Fruit fly (Drosophila melanogaster): ENCODE measurements around the gene hng3.

Gene hng3

dm6 chr3L:749199-749538, 6.1 kb downstream of the hng3 start, which contains the start of gene emc (continued):
- no peak for TF ChIP-seq lov (optimal IDR thresholded peaks at IDR 0.05)
- TF ChIP-seq lov (GFP tag; IDR thresholded peaks at IDR 0.05) = no peak
- no peak for TF ChIP-seq Poxn (GFP tag; IDR thresholded peaks at IDR 0.05)
- TF ChIP-seq danr (GFP tag; IDR thresholded peaks at IDR 0.05) = no peak
- peak; percentile 44 for TF ChIP-seq CG3163 (GFP tag; optimal IDR thresholded peaks at IDR 0.05)
- peak; percentile 32 for TF ChIP-seq vfl (GFP tag; optimal IDR thresholded peaks at IDR 0.05)
- peak; percentile 52; the same call in 1 of the 2 replicates for TF ChIP-seq Scr (GFP tag; IDR thresholded peaks at IDR 0.05; ENCODE audit: partially characterized antibody)
- TF ChIP-seq Gug (GFP tag; IDR thresholded peaks at IDR 0.05) = peak; percentile 17; the same call in 1 of the 4 replicates
- TF ChIP-seq z (GFP tag; IDR thresholded peaks at IDR 0.05) = peak; percentile 79
- TF ChIP-seq CG32532 (GFP tag; IDR thresholded peaks at IDR 0.05) = peak; percentile 74
- peak; percentile 33 to 35 for TF ChIP-seq Hr51 (GFP tag; optimal IDR thresholded peaks at IDR 0.05)
- TF ChIP-seq CG11456 (GFP tag; IDR thresholded peaks at IDR 0.05) = peak; percentile 67; the same call in 2 of the 3 replicates
- TF ChIP-seq nom (GFP tag; optimal IDR thresholded peaks at IDR 0.05) = peak; percentile 90
- TF ChIP-seq CG4360 (GFP tag; IDR thresholded peaks at IDR 0.05) = peak; percentile 60; the same call in 1 of the 2 replicates
- TF ChIP-seq CG3847 (GFP tag; IDR thresholded peaks at IDR 0.05) = 0 out of 2 replicates have a peak, but pooled peaks have one; percentile 26
- no peak for TF ChIP-seq CG31388 (GFP tag; optimal IDR thresholded peaks at IDR 0.05)
- TF ChIP-seq knrl (GFP tag; IDR thresholded peaks at IDR 0.05; ENCODE audit: partially characterized antibody) = no peak; the same call in 2 of the 3 replicates
- TF ChIP-seq Dbx (GFP tag; IDR thresholded peaks at IDR 0.05) = peak; percentile 76; the same call in 2 of the 3 replicates
- peak; percentile 37 for TF ChIP-seq CG4328 (GFP tag; optimal IDR thresholded peaks at IDR 0.05)
- no peak for TF ChIP-seq Hr78 (GFP tag; optimal IDR thresholded peaks at IDR 0.05)
- TF ChIP-seq zfh1 (GFP tag; IDR thresholded peaks at IDR 0.05) = peak; percentile 73
- peak; percentile 45 for TF ChIP-seq CG8924 (tag; optimal IDR thresholded peaks at IDR 0.05)
- TF ChIP-seq CG1647 (GFP tag; optimal IDR thresholded peaks at IDR 0.05) = no peak
- TF ChIP-seq CG8944 (GFP tag; optimal IDR thresholded peaks at IDR 0.05) = no peak
- no peak for TF ChIP-seq CG4404 (GFP tag; IDR thresholded peaks at IDR 0.05)
- TF ChIP-seq CG10565 (GFP tag; optimal IDR thresholded peaks at IDR 0.05) = no peak

- TF ChIP-seq Opbp (GFP tag; IDR thresholded peaks at IDR 0.05; ENCODE audit: partially characterized antibody) (0 out of 3 replicates have a peak, but pooled peaks have one; percentile 16), tap (tag; optimal IDR thresholded peaks at IDR 0.05) (peak; percentile 2), Mad (GFP tag; optimal IDR thresholded peaks at IDR 0.05) (no peak), tll (GFP tag; optimal IDR thresholded peaks at IDR 0.05) (peak in 1 of 2 experiments; percentile 6), Tbp (GFP tag; optimal IDR thresholded peaks at IDR 0.05) (peak; percentile 83), pros (GFP tag; optimal IDR thresholded peaks at IDR 0.05) (peak; percentile 31), pita (GFP tag; optimal IDR thresholded peaks at IDR 0.05) (no peak), MTF-1 (GFP tag; optimal IDR thresholded peaks at IDR 0.05; ENCODE audit: borderline replicate concordance) (no peak), jigr1 (GFP tag; IDR thresholded peaks at IDR 0.05) (no peak), Jarid2 (GFP tag; optimal IDR thresholded peaks at IDR 0.05) (peak; percentile 9), Sin3A (optimal IDR thresholded peaks at IDR 0.05) (no peak), ftz-f1 (GFP tag; optimal IDR thresholded peaks at IDR 0.05) (no peak), cwo (GFP tag; optimal IDR thresholded peaks at IDR 0.05) (no peak), z (GFP tag; IDR thresholded peaks at IDR 0.05) (peak; percentile 65; the same call in 2 of the 3 replicates), sqz (GFP tag; optimal IDR thresholded peaks at IDR 0.05) (peak; percentile 83), HLH54F (GFP tag; optimal IDR thresholded peaks at IDR 0.05) (no peak), yki (optimal IDR thresholded peaks at IDR 0.05) (peak; percentile 1), CG7556 (GFP tag; optimal IDR thresholded peaks at IDR 0.05) (peak; percentile 14), Antp (GFP tag; optimal IDR thresholded peaks at IDR 0.05) (no peak), Nf-YC (tag; optimal IDR thresholded peaks at IDR 0.05) (peak; percentile 96), grau (tag; optimal IDR thresholded peaks at IDR 0.05) (no peak), Doc3 (GFP tag; IDR thresholded peaks at IDR 0.05; ENCODE audit: partially characterized antibody) (peak; percentile 47; the same call in 1 of the 3 replicates), Bgb (GFP tag; IDR thresholded peaks at IDR 0.05; ENCODE audit: partially characterized antibody) (no peak), Mrtf (GFP tag; IDR thresholded peaks at IDR 0.05) (no peak)
Measured at dm6 chr3L:748329-749198, 6.7 kb downstream of the hng3 start.

All from whole organism, embryonic.